Fruit fly (Drosophila melanogaster) whole organism, prepupa: ENCODE data around the gene RPA3.

Experiments used
- Blimp-1 ChIP-seq: fragments of 200-800 bp; sonication (Bioruptor generic); optimal IDR thresholded peaks from 3 replicates; lab custom pipeline; 2017; ENCODE audit warnings: missing biosample characterization, missing genetic modification characterization, mild to moderate bottlenecking, moderate library complexity, missing genetic modification reagents
- CG3032 ChIP-seq: fragments of 200-800 bp; optimal IDR thresholded peaks from 2 replicates; lab custom pipeline; 2019; ENCODE audit warnings: missing biosample characterization, mild to moderate bottlenecking, missing genetic modification characterization, moderate library complexity
- CG8119 ChIP-seq: fragments of 200-800 bp; sonication (Bioruptor generic); IDR thresholded peaks from 3 replicates; pipeline ENCODE4 v1.3.6; 2022; ENCODE audit warnings: missing biosample characterization, missing genetic modification characterization
- CG9139 ChIP-seq: fragments of 200-800 bp; sonication (Bioruptor generic); optimal IDR thresholded peaks from 3 replicates; lab custom pipeline; 2017; ENCODE audit warnings: missing biosample characterization, mild to moderate bottlenecking, missing genetic modification characterization
- Ets21C ChIP-seq: fragments of 200-800 bp; sonication (Bioruptor generic); optimal IDR thresholded peaks from 3 replicates; lab custom pipeline; 2016; ENCODE audit warnings: missing biosample characterization, missing genetic modification characterization
- Gug ChIP-seq: fragments of 200-800 bp; sonication (Bioruptor generic); IDR thresholded peaks from 2 replicates; pipeline ENCODE4 v1.3.6; 2022; ENCODE audit warnings: missing biosample characterization, missing genetic modification characterization
- Hr39 ChIP-seq: fragments of 200-800 bp; sonication (Bioruptor generic); optimal IDR thresholded peaks from 2 replicates; lab custom pipeline; 2016; ENCODE audit warnings: missing biosample characterization, missing genetic modification characterization
- Lpt ChIP-seq: fragments of 200-800 bp; sonication (Bioruptor generic); optimal IDR thresholded peaks from 3 replicates; lab custom pipeline; 2016; ENCODE audit warnings: missing biosample characterization, missing genetic modification characterization
- Sox14 ChIP-seq: fragments of 200-800 bp; sonication (Bioruptor generic); optimal IDR thresholded peaks from 3 replicates; lab custom pipeline; 2016; ENCODE audit warnings: missing biosample characterization, missing genetic modification characterization
- eg ChIP-seq: fragments of 200-800 bp; sonication (Bioruptor generic); IDR thresholded peaks from 3 replicates; pipeline ENCODE4 v1.3.6; 2022; ENCODE audit warnings: missing biosample characterization, missing genetic modification characterization
- esn ChIP-seq: fragments of 200-800 bp; sonication (Bioruptor generic); optimal IDR thresholded peaks from 2 replicates; lab custom pipeline; 2016; ENCODE audit warnings: missing biosample characterization, mild to moderate bottlenecking, missing genetic modification characterization, moderate library complexity
- fd59A ChIP-seq: fragments of 200-800 bp; sonication (Bioruptor generic); optimal IDR thresholded peaks from 2 replicates; lab custom pipeline; 2017; ENCODE audit warnings: missing biosample characterization, mild to moderate bottlenecking, missing genetic modification characterization, missing genetic modification reagents
- lz ChIP-seq: fragments of 200-800 bp; sonication (Bioruptor generic); optimal IDR thresholded peaks from 3 replicates; lab custom pipeline; 2016; ENCODE audit warnings: missing biosample characterization, missing genetic modification characterization
- pdm3 ChIP-seq: fragments of 200-800 bp; sonication (Bioruptor generic); optimal IDR thresholded peaks from 3 replicates; lab custom pipeline; 2016; ENCODE audit warnings: missing biosample characterization, missing genetic modification characterization

DNA sequence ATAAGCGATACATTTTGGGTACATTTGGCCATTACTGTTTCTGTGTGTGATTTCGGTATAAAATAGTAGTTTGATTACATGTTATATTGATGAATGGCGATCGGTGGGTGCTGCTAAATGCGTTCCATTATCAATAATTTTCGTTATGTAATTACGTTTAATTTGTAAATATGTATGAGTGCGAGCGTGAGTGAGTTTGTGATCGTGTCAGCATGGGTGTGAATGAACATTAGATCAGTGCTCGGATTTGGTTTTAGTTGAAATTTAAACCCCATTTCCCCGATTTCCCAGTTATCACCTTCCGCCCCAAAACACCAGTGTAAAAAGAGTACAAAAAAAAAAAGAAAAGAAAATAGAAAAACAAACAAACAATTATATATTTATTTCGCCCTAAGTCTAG is 4.0 kb upstream of the RPA3 start:
- TF ChIP-seq CG3032 (tag; lab: Kevin White, UChicago) (no peak), eg (no peak), Blimp-1 (GFP tag; lab: Kevin White, UChicago) (no peak), pdm3 (no peak), Gug (no peak), Sox14 (GFP tag; lab: Kevin White, UChicago) (no peak), Ets21C (GFP tag; lab: Kevin White, UChicago) (no peak), CG8119 (no peak), esn (GFP tag; lab: Kevin White, UChicago) (no peak), fd59A (GFP tag; lab: Kevin White, UChicago) (no peak), CG9139 (GFP tag; lab: Kevin White, UChicago) (no peak), Hr39 (GFP tag; lab: Kevin White, UChicago) (no peak), Lpt (GFP tag; lab: Kevin White, UChicago) (no peak), lz (GFP tag; lab: Kevin White, UChicago) (no peak)
